Worm (Caenorhabditis elegans): ENCODE data around the gene D1005.10.

Gene D1005.10

DNA sequence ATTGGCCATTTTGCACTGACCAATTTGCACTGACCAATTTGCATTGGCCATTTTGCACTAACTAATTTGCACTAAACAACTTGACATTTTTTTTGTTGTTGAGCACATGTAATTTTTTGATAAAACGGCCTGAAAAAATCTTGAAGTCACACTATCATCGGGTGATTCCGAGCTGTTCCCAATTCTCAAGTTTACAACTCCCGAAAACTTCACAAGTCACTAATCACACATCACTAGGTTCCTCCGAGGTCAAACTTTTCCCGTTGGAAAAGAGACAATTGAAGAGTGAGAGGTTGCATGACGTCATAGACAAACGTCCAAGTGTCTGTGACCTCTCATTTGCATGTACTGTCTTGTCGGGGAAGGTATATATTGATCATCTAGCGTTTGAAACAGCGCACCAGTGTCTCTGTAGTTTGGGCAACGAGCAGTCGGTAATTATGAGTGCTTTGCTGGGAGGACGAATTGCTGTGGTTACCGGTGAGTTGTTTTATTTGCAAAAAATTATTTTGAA lies at the start of gene D1005.10, which contains the start of gene dhs-25 (continued):
- TF ChIP-seq tbx-2 (tag; optimal IDR thresholded peaks at IDR 0.05), result peak; percentile 85
- TF ChIP-seq sox-4 (tag; optimal IDR thresholded peaks at IDR 0.05), result no peak
- peak in 1 of 2 experiments; percentile 90 for TF ChIP-seq mdl-1 (tag; optimal IDR thresholded peaks at IDR 0.05)
- TF ChIP-seq unc-62 (GFP tag; optimal IDR thresholded peaks at IDR 0.05), result no peak
- TF ChIP-seq efl-1 (optimal IDR thresholded peaks at IDR 0.05), result peak; percentile 52 to 54
- TF ChIP-seq efl-1 (GFP tag; optimal IDR thresholded peaks at IDR 0.05 in 1 of 2), result peak in 1 of 2 experiments; percentile 71
- peak; percentile 85 for TF ChIP-seq nhr-19 (GFP tag; conservative IDR thresholded peaks at IDR 0.05)
- TF ChIP-seq aha-1 (tag; optimal IDR thresholded peaks at IDR 0.05), result no peak
- TF ChIP-seq nhr-90 (tag; optimal IDR thresholded peaks at IDR 0.05; ENCODE audit: poor library complexity), result peak; percentile 87
- TF ChIP-seq ama-1 (optimal IDR thresholded peaks at IDR 0.05), result peak; percentile 48
- no peak for TF ChIP-seq C04F5.9 (tag; optimal IDR thresholded peaks at IDR 0.05)
- TF ChIP-seq hlh-4 (tag; optimal IDR thresholded peaks at IDR 0.05), result no peak
- TF ChIP-seq ces-1 (GFP tag; optimal IDR thresholded peaks at IDR 0.05), result no peak
- peak; percentile 66 for TF ChIP-seq ztf-4 (tag; optimal IDR thresholded peaks at IDR 0.05)
- TF ChIP-seq nhr-12 (tag; optimal IDR thresholded peaks at IDR 0.05), result no peak
- TF ChIP-seq lsy-2 (tag; optimal IDR thresholded peaks at IDR 0.05), result peak; percentile 71 to 77
- peak; percentile 82 for TF ChIP-seq blmp-1 (tag; optimal IDR thresholded peaks at IDR 0.05)
- TF ChIP-seq ceh-90 (tag; optimal IDR thresholded peaks at IDR 0.05), result no peak
- TF ChIP-seq C16A3.4 (tag; optimal IDR thresholded peaks at IDR 0.05), result peak; percentile 67
- peak in 2 of 6 experiments; percentile 67 to 82 for TF ChIP-seq elt-3 (tag; optimal IDR thresholded peaks at IDR 0.05)

DNA sequence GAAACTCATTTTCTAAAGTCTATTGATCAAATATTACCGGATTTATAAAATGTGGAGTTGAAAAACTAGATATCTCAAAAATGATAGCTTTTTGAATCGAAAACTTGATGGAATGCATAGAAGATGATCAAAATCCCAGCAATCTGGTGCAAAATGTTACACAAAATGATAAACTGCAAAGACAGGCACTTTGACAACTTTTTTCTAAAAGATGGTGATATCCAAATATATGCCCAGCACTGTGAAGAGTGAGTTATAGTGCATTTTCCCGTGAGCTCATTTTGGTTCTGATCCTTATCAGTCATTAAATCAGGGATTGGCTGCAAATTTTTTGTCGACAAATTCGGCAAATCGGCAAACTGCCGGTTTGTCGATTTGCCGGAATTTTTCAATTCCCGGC lies 49.3 kb upstream of the D1005.10 start, which contains the start of gene K06A9.3:
TSS of gene K06A9.3 (minus strand) at position 101 of the 400 bp plus-strand sequence.
- TF ChIP-seq egl-27 (tag; optimal IDR thresholded peaks at IDR 0.05), result no peak
- TF ChIP-seq nhr-28 (tag; optimal IDR thresholded peaks at IDR 0.05), result no peak
- TF ChIP-seq lin-13 (GFP tag; optimal IDR thresholded peaks at IDR 0.05), result no peak
- TF ChIP-seq lin-39 (tag; optimal IDR thresholded peaks at IDR 0.05), result no peak
- TF ChIP-seq hpl-2 (GFP tag; optimal IDR thresholded peaks at IDR 0.05), result no peak
- no peak for TF ChIP-seq jun-1 (tag; optimal IDR thresholded peaks at IDR 0.05)
- no peak for TF ChIP-seq fos-1 (tag; optimal IDR thresholded peaks at IDR 0.05)
- no peak for TF ChIP-seq pax-3 (tag; optimal IDR thresholded peaks at IDR 0.05)
- no peak for TF ChIP-seq ceh-88 (GFP tag; IDR thresholded peaks at IDR 0.05)
- no peak for TF ChIP-seq ceh-90 (tag; optimal IDR thresholded peaks at IDR 0.05)
- no peak for TF ChIP-seq ztf-4 (tag; optimal IDR thresholded peaks at IDR 0.05)
- no peak for TF ChIP-seq ceh-63 (GFP tag; optimal IDR thresholded peaks at IDR 0.05)
- TF ChIP-seq nhr-11 (tag; optimal IDR thresholded peaks at IDR 0.05), result no peak

DNA sequence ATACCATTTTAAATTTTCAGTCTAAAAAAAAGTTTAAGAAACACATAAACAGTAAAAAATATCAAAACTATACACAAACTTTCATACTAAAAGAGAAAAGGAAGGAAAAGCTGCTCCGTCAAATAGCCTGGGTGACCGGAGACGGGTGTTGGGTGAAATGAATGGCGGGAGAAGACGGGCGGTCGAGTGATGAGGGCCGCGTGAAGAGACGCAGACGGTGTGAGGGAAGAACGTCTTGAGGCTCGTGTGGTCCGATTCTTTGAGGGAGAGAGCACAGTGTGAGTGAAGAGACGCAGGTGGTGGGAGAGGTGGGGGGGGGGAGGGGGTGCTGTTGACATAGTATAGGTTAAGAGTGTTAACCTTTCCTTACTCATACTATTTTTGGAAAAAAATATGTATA lies 43.0 kb upstream of the D1005.10 start:
- TF ChIP-seq skn-1 (tag; optimal IDR thresholded peaks at IDR 0.05) (peak; percentile 12), fkh-4 (tag; optimal IDR thresholded peaks at IDR 0.05; ENCODE audit: borderline replicate concordance) (no peak), nhr-71 (tag; optimal IDR thresholded peaks at IDR 0.05) (peak; percentile 8), lin-14 (GFP tag; optimal IDR thresholded peaks at IDR 0.05) (peak; percentile 81), rnt-1 (tag; optimal IDR thresholded peaks at IDR 0.05) (peak; percentile 47), efl-1 (optimal IDR thresholded peaks at IDR 0.05) (no peak), efl-1 (GFP tag; optimal IDR thresholded peaks at IDR 0.05 in 1 of 2) (peak in 1 of 2 experiments; percentile 60), nhr-19 (GFP tag; conservative IDR thresholded peaks at IDR 0.05) (0 out of 2 replicates have a peak, but pooled peaks have one; percentile 25), xbp-1 (tag; optimal IDR thresholded peaks at IDR 0.05) (no peak)

DNA sequence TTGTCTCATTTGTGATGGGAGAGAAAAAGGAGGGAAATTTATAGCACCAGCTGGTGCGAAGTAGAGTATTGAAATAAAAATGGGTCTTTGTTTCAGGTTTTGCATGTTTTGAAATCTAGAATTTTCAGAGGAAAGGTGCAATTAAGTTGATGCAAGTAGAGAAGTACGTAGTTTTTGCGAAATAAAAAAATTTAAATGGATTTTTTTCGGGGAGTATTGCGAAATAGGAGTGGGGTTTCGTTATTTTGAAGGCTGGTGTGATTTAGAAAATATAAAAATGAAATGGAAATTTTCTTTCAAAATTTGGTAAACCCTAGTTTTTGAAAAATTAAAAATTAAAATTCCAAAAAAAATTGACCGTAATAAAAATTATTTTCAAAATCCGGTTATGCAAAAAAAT lies 42.1 kb upstream of the D1005.10 start:
- TF ChIP-seq skn-1 (tag; optimal IDR thresholded peaks at IDR 0.05) (peak; percentile 42), ama-1 (optimal IDR thresholded peaks at IDR 0.05) (no peak), tlp-1 (tag; optimal IDR thresholded peaks at IDR 0.05) (no peak), zip-4 (GFP tag; optimal IDR thresholded peaks at IDR 0.05) (peak; percentile 68)
